Worm (Caenorhabditis elegans) whole organism, young adult: ENCODE results near the gene hil-3.

Source experiments
- B0019.2 ChIP-seq: fragments of 200-800 bp; sonication (Bioruptor generic); conservative IDR thresholded peaks from 2 replicates; pipeline ENCODE4 v1.3.6; 2022; ENCODE audit warnings: missing genetic modification reagents, missing genetic modification characterization, missing compliant biosample characterization
- C06A6.2 ChIP-seq: fragments of 200-800 bp; sonication (Bioruptor generic); conservative IDR thresholded peaks from 2 replicates; pipeline ENCODE4 v1.3.6; 2022; ENCODE audit warnings: missing genetic modification characterization, missing compliant biosample characterization
- D2030.7 ChIP-seq: fragments of 200-800 bp; sonication (Bioruptor generic); IDR thresholded peaks from 2 replicates; pipeline ENCODE4 v1.3.6; 2022; ENCODE audit warnings: missing genetic modification reagents, missing genetic modification characterization, missing compliant biosample characterization
- bed-1 ChIP-seq: fragments of 200-800 bp; sonication (Bioruptor generic); IDR thresholded peaks from 2 replicates; pipeline ENCODE4 v1.3.6; 2022; ENCODE audit warnings: missing genetic modification reagents, missing genetic modification characterization, missing compliant biosample characterization
- cebp-1 ChIP-seq, 2 experiments: fragments of 200-800 bp in 1 of 2; sonication (Bioruptor generic) in 1 of 2; sonication (generic microtip) in 1 of 2; IDR thresholded peaks in 1 of 2; optimal IDR thresholded peaks in 1 of 2; 2 replicates each; pipeline versions ENCODE4 v1.3.6 to Lab custom; 2017 to 2022; ENCODE audit warnings: missing compliant biosample characterization in 2 of 2, missing genetic modification characterization in 2 of 2, mild to moderate bottlenecking in 1 of 2, missing genetic modification reagents in 1 of 2, moderate library complexity in 1 of 2
- madf-6 ChIP-seq: fragments of 200-800 bp; sonication (Bioruptor generic); IDR thresholded peaks from 2 replicates; pipeline ENCODE4 v1.3.6; 2022; ENCODE audit warnings: missing genetic modification reagents, missing genetic modification characterization, missing compliant biosample characterization
- nhr-80 ChIP-seq: sonication (generic microtip); optimal IDR thresholded peaks from 2 replicates; lab custom pipeline; 2016; ENCODE audit warnings: missing genetic modification characterization, missing compliant biosample characterization
- rec-8 ChIP-seq, 2 experiments: sonication (generic microtip); optimal IDR thresholded peaks; 2 replicates each; lab custom pipeline; 2016; ENCODE audit warnings: mild to moderate bottlenecking in 2 of 2, missing genetic modification characterization in 2 of 2, missing genetic modification reagents in 2 of 2, missing genotype in 2 of 2, missing biosample characterization in 1 of 2, missing compliant biosample characterization in 1 of 2, moderate library complexity in 1 of 2
- somi-1 ChIP-seq: fragments of 200-800 bp; sonication (Bioruptor generic); optimal IDR thresholded peaks from 2 replicates; lab custom pipeline; 2018; ENCODE audit warnings: mild to moderate bottlenecking, missing genetic modification characterization, missing compliant biosample characterization
- unc-62 ChIP-seq: fragments of 150-350 bp; optimal IDR thresholded peaks from 2 replicates; lab custom pipeline; 2014; ENCODE audit warnings: missing biosample characterization, missing genetic modification reagents, missing genetic modification characterization
- ztf-28 ChIP-seq: fragments of 200-800 bp; sonication (Bioruptor generic); IDR thresholded peaks from 2 replicates; pipeline ENCODE4 v1.3.6; 2022; ENCODE audit warnings: missing genetic modification reagents, missing genetic modification characterization, missing compliant biosample characterization

- no peak for TF ChIP-seq C06A6.2
- no peak for TF ChIP-seq B0019.2 (GFP tag; lab: Robert Waterston, UW)
- no peak for TF ChIP-seq somi-1
- no peak for TF ChIP-seq unc-62 (GFP tag; lab: Kevin White, UChicago)
- TF ChIP-seq bed-1 (GFP tag; lab: Robert Waterston, UW) = no peak
- no peak for TF ChIP-seq rec-8 (tag; optimal IDR thresholded peaks at IDR 0.05; lab: Kevin White, UChicago)
- TF ChIP-seq cebp-1 (GFP tag; IDR thresholded peaks at IDR 0.05; lab: Robert Waterston, UW) = no peak
- TF ChIP-seq cebp-1 (tag; optimal IDR thresholded peaks at IDR 0.05; lab: Kevin White, UChicago) = no peak
- no peak for TF ChIP-seq ztf-28 (GFP tag; lab: Robert Waterston, UW)
- no peak for TF ChIP-seq nhr-80 (tag; lab: Kevin White, UChicago)
- no peak for TF ChIP-seq madf-6 (GFP tag; lab: Robert Waterston, UW)
- peak; percentile 67 for TF ChIP-seq D2030.7
Measured at ce11 chrX:8151409-8151808, 7.6 kb upstream of the hil-3 start.
